Worm (Caenorhabditis elegans): Measurements from ENCODE around the gene C18A3.3.

C18A3.3 gene

ce11 chrII:5727707-5728106 is 11.6 kb downstream of the C18A3.3 start, which contains the start of gene rab-3:
Gene rab-3 (minus strand): TSS chrII:5727853.
- TF ChIP-seq irx-1 (tag; optimal IDR thresholded peaks at IDR 0.05) (no peak), tlp-1 (tag; optimal IDR thresholded peaks at IDR 0.05) (no peak), nhr-237 (tag; optimal IDR thresholded peaks at IDR 0.05) (no peak), ceh-8 (GFP tag; optimal IDR thresholded peaks at IDR 0.05) (no peak), elt-3 (tag; optimal IDR thresholded peaks at IDR 0.05) (no peak), nhr-76 (tag; optimal IDR thresholded peaks at IDR 0.05) (no peak), lin-39 (tag; optimal IDR thresholded peaks at IDR 0.05) (no peak), ces-1 (GFP tag; optimal IDR thresholded peaks at IDR 0.05) (peak; percentile 57), hlh-4 (tag; optimal IDR thresholded peaks at IDR 0.05) (no peak), mep-1 (tag; optimal IDR thresholded peaks at IDR 0.05) (no peak), ceh-63 (GFP tag; optimal IDR thresholded peaks at IDR 0.05) (no peak), lsy-2 (tag; optimal IDR thresholded peaks at IDR 0.05) (no peak), hlh-17 (GFP tag; optimal IDR thresholded peaks at IDR 0.05; ENCODE audit: borderline replicate concordance) (no peak), aha-1 (tag; optimal IDR thresholded peaks at IDR 0.05) (no peak), zag-1 (tag; optimal IDR thresholded peaks at IDR 0.05) (no peak), egl-13 (tag; optimal IDR thresholded peaks at IDR 0.05) (no peak), alr-1 (tag; optimal IDR thresholded peaks at IDR 0.05; ENCODE audit: borderline replicate concordance) (no peak), blmp-1 (tag; optimal IDR thresholded peaks at IDR 0.05) (no peak), pag-3 (tag; optimal IDR thresholded peaks at IDR 0.05; ENCODE audit: borderline replicate concordance, insufficient read depth) (no peak), fkh-4 (tag; optimal IDR thresholded peaks at IDR 0.05; ENCODE audit: borderline replicate concordance) (no peak), ceh-82 (tag; optimal IDR thresholded peaks at IDR 0.05) (peak in 1 of 3 experiments; percentile 11), zip-4 (GFP tag; optimal IDR thresholded peaks at IDR 0.05) (no peak), hpl-2 (GFP tag; optimal IDR thresholded peaks at IDR 0.05) (no peak), nhr-19 (GFP tag; conservative IDR thresholded peaks at IDR 0.05) (no peak), ceh-88 (GFP tag; IDR thresholded peaks at IDR 0.05) (no peak), unc-62 (GFP tag; optimal IDR thresholded peaks at IDR 0.05) (no peak), jun-1 (tag; optimal IDR thresholded peaks at IDR 0.05) (no peak), lin-14 (GFP tag; optimal IDR thresholded peaks at IDR 0.05) (peak; percentile 62), efl-3 (GFP tag; optimal IDR thresholded peaks at IDR 0.05) (no peak), mab-9 (GFP tag; IDR thresholded peaks at IDR 0.05) (no peak), fkh-10 (GFP tag; optimal IDR thresholded peaks at IDR 0.05) (peak; percentile 91), dpl-1 (GFP tag; optimal IDR thresholded peaks at IDR 0.05) (no peak), xbp-1 (tag; optimal IDR thresholded peaks at IDR 0.05) (no peak), ets-5 (GFP tag; IDR thresholded peaks at IDR 0.05) (no peak), nhr-12 (tag; optimal IDR thresholded peaks at IDR 0.05) (no peak)

- no peak for TF ChIP-seq hlh-4 (tag; optimal IDR thresholded peaks at IDR 0.05)
- no peak for TF ChIP-seq unc-62 (GFP tag; optimal IDR thresholded peaks at IDR 0.05)
- no peak for TF ChIP-seq rnt-1 (tag; optimal IDR thresholded peaks at IDR 0.05)
- TF ChIP-seq nhr-237 (tag; optimal IDR thresholded peaks at IDR 0.05) = no peak
- TF ChIP-seq ztf-11 (tag; optimal IDR thresholded peaks at IDR 0.05) = no peak
Observed at ce11 chrII:5730343-5731083, 14.4 kb downstream of the C18A3.3 start, which contains the start of the genes C18A3.7 and C18A3.11. Gene C18A3.7 (minus strand): TSS chrII:5730443. Gene C18A3.11 (plus strand): TSS chrII:5731033.

- TF ChIP-seq unc-98 (GFP tag; IDR thresholded peaks at IDR 0.05) (no peak), sup-37 (GFP tag; optimal IDR thresholded peaks at IDR 0.05) (no peak), elt-3 (tag; optimal IDR thresholded peaks at IDR 0.05) (no peak), ztf-11 (tag; optimal IDR thresholded peaks at IDR 0.05) (no peak), pqm-1 (tag; optimal IDR thresholded peaks at IDR 0.05) (no peak), aly-2 (tag; optimal IDR thresholded peaks at IDR 0.05) (no peak), mdl-1 (tag; optimal IDR thresholded peaks at IDR 0.05) (no peak), Y116A8C.19 (tag; optimal IDR thresholded peaks at IDR 0.05; ENCODE audit: borderline replicate concordance) (no peak), pag-3 (tag; optimal IDR thresholded peaks at IDR 0.05; ENCODE audit: borderline replicate concordance, insufficient read depth) (no peak), lin-13 (GFP tag; optimal IDR thresholded peaks at IDR 0.05) (no peak), zag-1 (tag; optimal IDR thresholded peaks at IDR 0.05) (no peak), irx-1 (tag; optimal IDR thresholded peaks at IDR 0.05) (no peak), aha-1 (tag; optimal IDR thresholded peaks at IDR 0.05) (no peak), mep-1 (tag; optimal IDR thresholded peaks at IDR 0.05) (no peak), swsn-7 (tag; optimal IDR thresholded peaks at IDR 0.05) (no peak), nhr-84 (tag; optimal IDR thresholded peaks at IDR 0.05) (no peak)
Observed at ce11 chrII:5734883-5735282, 18.8 kb downstream of the C18A3.3 start.
